Worm (Caenorhabditis elegans): ENCODE data around the gene sup-36.

DNA sequence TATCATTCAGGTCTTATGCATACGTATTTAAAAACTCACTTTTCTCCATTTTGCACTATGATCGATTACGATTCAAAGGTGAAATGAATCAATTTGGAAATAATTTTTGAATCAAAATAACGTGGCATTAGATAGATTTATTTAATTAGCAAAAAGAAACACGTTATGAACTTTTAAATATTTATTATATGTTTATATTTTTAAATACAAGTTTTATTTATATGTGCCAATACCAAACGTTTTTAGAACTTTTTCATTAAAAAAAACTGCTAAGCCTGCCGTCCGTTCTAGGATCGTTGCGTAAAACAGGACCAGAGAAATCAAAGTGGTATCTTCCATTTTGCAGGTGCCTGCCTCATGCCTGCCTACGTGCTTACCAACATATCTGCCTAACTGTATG is 4.2 kb upstream of the sup-36 start, which contains the start of gene F38A5.6:
- no peak for TF ChIP-seq ces-1 (GFP tag; optimal IDR thresholded peaks at IDR 0.05)
- TF ChIP-seq nhr-28 (tag; optimal IDR thresholded peaks at IDR 0.05): no peak
- no peak for TF ChIP-seq cnd-1 (tag; optimal IDR thresholded peaks at IDR 0.05)
- no peak for TF ChIP-seq nhr-2 (tag; optimal IDR thresholded peaks at IDR 0.05)
- no peak for TF ChIP-seq bed-3 (GFP tag; optimal IDR thresholded peaks at IDR 0.05)
